Fruit fly (Drosophila melanogaster): ENCODE results near the gene CG15468.

Gene CG15468

DNA sequence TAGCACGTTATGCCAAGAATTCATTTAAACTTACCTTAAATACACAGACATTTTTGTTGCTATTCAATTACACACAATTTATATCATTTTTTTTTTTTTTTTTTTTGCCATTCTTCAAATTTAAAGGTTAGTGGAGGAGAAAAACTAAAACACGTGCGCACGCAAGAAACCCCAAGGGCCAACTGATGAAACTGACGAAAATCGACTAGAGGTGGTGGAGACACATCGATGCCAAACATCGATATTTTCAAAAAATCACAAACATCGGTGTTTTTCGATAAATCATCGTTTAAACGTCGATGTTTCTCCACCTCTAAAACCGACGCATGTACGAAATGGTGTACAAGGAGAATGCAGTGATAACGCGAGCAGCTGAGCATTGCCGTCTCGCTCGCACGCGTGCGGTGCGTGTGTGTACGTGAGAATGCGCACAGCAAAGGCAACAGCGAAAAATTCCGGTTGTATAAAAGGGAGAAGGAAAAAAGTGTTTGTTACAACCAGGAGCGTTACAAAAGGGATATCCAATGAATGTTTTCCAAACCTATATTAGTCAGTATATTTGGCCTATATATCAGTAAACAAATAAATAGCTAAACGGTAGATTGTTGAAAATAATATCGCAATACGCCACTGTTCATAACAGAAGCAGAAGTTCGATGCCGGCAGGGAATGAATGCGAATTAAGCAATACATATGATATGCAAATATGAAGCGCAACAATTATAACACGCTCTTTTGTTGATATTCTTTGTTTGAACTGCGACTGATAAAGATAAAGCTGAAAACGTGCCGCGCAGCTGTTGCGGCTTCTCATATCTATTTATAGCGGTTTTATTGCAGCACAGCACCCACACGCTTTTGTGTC is 24.7 kb downstream of the CG15468 start:
- TF ChIP-seq Mnt (GFP tag; optimal IDR thresholded peaks at IDR 0.05) (peak; percentile 9), ovo (GFP tag; optimal IDR thresholded peaks at IDR 0.05) (peak; percentile 53), bab1 (GFP tag; optimal IDR thresholded peaks at IDR 0.05) (peak; percentile 12), Crg-1 (GFP tag; optimal IDR thresholded peaks at IDR 0.05) (peak; percentile 29), tj (GFP tag; optimal IDR thresholded peaks at IDR 0.05) (peak; percentile 39), toe (GFP tag; optimal IDR thresholded peaks at IDR 0.05) (no peak)

DNA sequence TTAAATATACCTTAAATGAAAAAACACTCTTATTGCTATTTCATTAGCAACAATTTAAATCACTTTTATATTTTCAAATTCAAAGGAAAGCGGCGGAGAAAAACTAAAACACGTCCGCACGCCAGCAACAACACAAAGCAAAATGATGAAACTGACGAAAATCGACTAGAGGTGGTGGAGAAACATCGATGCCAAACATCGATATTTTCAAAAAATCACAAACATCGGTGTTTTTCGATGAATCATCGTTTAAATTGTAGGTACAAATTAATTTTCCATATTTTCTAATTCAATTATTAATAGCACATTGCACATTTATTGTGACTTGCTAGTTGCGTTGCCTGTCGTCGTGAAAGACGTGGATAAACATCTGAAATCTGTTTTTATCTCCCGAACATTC is 29.9 kb downstream of the CG15468 start:
- peak; percentile 42 for TF ChIP-seq tj (GFP tag; optimal IDR thresholded peaks at IDR 0.05)
- peak; percentile 3 for TF ChIP-seq Crg-1 (GFP tag; optimal IDR thresholded peaks at IDR 0.05)
- TF ChIP-seq bab1 (GFP tag; optimal IDR thresholded peaks at IDR 0.05) = peak; percentile 28
- peak; percentile 79 for TF ChIP-seq kay (GFP tag; ENCODE audit: borderline replicate concordance)
- peak; percentile 1 for TF ChIP-seq CG1620 (GFP tag; optimal IDR thresholded peaks at IDR 0.05)
- no peak for TF ChIP-seq toe (GFP tag; optimal IDR thresholded peaks at IDR 0.05)
- no peak for TF ChIP-seq CG12768 (GFP tag; optimal IDR thresholded peaks at IDR 0.05)

DNA sequence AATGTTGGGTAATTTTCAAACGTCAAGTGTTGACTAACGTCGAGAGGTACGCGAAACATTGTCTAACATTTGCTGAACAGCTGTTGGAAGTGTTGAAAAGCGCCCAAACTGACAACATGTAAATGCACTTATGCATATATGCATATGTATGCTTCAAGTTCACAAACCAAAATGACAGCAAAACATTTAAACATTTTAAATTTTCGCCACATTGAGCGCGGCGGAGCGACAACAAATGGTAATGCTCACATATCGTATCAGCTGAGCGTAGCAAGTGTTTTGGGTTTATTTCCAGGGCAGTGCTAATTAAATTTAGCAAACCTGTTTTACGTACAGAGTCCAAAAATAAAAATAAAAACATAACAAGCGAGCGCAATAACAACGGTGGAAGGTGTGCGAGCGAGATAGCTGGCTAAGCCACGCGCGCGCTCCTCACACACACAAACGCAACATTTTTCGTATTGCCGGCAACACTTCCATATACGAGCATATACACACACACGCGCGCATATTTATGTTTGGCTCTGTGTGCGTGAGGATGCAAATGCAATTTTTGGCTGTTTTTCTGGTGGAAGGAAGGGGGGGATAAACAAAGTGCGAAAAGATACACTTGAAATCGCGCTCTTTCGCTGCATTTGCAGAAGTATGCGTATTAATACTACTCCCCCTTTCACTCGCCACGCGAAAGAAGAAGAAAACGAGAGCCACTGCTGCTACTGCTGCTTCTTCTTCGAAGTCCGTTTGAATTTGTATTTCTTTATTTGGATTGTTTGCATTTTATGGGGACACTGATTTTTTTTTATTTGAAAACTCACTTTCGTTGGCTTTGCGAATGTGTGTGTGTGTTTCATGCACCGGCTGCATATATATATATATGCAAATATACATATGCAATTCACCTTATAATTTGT is 30.6 kb downstream of the CG15468 start:
- TF ChIP-seq Clk (GFP tag; optimal IDR thresholded peaks at IDR 0.05) = peak; percentile 10
- no peak for TF ChIP-seq Hr96 (GFP tag; optimal IDR thresholded peaks at IDR 0.05)
- peak; percentile 90 for TF ChIP-seq Mnt (GFP tag; optimal IDR thresholded peaks at IDR 0.05)
- peak; percentile 48 for TF ChIP-seq ovo (GFP tag; optimal IDR thresholded peaks at IDR 0.05)
- peak; percentile 43 for TF ChIP-seq bab1 (GFP tag; optimal IDR thresholded peaks at IDR 0.05)
- peak; percentile 82 for TF ChIP-seq CG11617 (GFP tag; optimal IDR thresholded peaks at IDR 0.05)
- TF ChIP-seq kay (GFP tag; ENCODE audit: borderline replicate concordance) = no peak
- TF ChIP-seq CG5204 (GFP tag; optimal IDR thresholded peaks at IDR 0.05) = peak; percentile 58
- TF ChIP-seq Crg-1 (GFP tag; optimal IDR thresholded peaks at IDR 0.05) = peak; percentile 87
- peak; percentile 48 for TF ChIP-seq cic (GFP tag; optimal IDR thresholded peaks at IDR 0.05)
- peak; percentile 64 for TF ChIP-seq CG33017 (tag; optimal IDR thresholded peaks at IDR 0.05)
- TF ChIP-seq CG7101 (tag; optimal IDR thresholded peaks at IDR 0.05) = peak; percentile 83
- TF ChIP-seq tj (GFP tag; optimal IDR thresholded peaks at IDR 0.05) = peak; percentile 77
- peak; percentile 62 for TF ChIP-seq CG12768 (GFP tag; optimal IDR thresholded peaks at IDR 0.05)
- TF ChIP-seq CG7045 (GFP tag; optimal IDR thresholded peaks at IDR 0.05) = peak; percentile 33
- peak; percentile 76 for TF ChIP-seq pad (GFP tag; optimal IDR thresholded peaks at IDR 0.05)
- no peak for TF ChIP-seq toe (GFP tag; optimal IDR thresholded peaks at IDR 0.05)
- peak; percentile 60 for TF ChIP-seq CG14711 (tag; optimal IDR thresholded peaks at IDR 0.05)
- TF ChIP-seq cnc (optimal IDR thresholded peaks at IDR 0.05) = no peak
- TF ChIP-seq CG1620 (GFP tag; optimal IDR thresholded peaks at IDR 0.05) = peak; percentile 78

DNA sequence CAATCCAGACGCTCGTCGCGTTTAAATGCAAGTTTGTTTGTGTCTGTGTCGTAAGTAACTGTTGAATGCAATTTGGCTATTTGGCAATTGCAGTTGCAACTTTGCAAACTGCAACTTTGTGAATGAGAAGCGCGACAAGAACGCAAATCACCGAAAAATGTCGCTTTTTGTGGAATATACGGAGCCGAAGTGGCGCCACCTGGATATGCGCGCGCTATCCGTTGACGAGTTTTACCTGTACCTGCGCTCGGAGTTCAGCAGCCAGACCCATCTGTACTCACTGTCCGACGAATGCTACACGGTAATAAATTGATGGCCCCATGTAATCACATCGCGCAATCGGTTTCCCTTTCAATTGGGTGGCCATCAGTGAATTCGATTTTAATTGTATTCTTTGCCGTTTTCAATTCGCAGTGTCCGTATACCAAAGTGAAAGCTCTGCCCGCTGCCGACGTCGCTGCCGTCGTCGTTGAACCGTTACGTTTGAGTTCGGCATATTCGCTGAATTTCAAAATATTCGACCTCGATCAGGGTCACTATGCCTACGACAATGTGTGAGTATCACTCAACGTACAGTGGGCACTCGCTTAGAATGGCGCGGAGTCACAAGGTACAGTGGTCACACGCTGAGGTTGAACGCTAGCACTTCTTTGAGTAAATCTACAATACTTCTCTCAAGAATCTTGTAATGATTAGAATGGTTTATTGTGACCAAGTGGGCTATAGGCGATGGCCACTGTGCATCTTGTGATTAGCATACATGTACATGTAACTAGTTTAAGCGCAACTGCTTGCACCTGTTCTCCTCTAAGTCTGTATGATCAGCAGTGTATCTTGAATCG is 41.7 kb downstream of the CG15468 start:
- peak; percentile 86 for TF ChIP-seq CG33017 (tag; optimal IDR thresholded peaks at IDR 0.05)
- TF ChIP-seq Crg-1 (GFP tag; optimal IDR thresholded peaks at IDR 0.05) = peak; percentile 38
- no peak for TF ChIP-seq ovo (GFP tag; optimal IDR thresholded peaks at IDR 0.05)
- peak; percentile 83 for TF ChIP-seq CG14711 (tag; optimal IDR thresholded peaks at IDR 0.05)
- peak; percentile 80 for TF ChIP-seq bab1 (GFP tag; optimal IDR thresholded peaks at IDR 0.05)
- TF ChIP-seq Clk (GFP tag; optimal IDR thresholded peaks at IDR 0.05) = peak; percentile 38
- no peak for TF ChIP-seq cnc (optimal IDR thresholded peaks at IDR 0.05)
- TF ChIP-seq cic (GFP tag; optimal IDR thresholded peaks at IDR 0.05) = peak; percentile 26
- peak; percentile 59 for TF ChIP-seq toe (GFP tag; optimal IDR thresholded peaks at IDR 0.05)
- peak; percentile 88 for TF ChIP-seq CG7101 (tag; optimal IDR thresholded peaks at IDR 0.05)
- peak; percentile 64 for TF ChIP-seq CG5204 (GFP tag; optimal IDR thresholded peaks at IDR 0.05)
- TF ChIP-seq CG1620 (GFP tag; optimal IDR thresholded peaks at IDR 0.05) = peak; percentile 52
- TF ChIP-seq tj (GFP tag; optimal IDR thresholded peaks at IDR 0.05) = peak; percentile 87
- peak; percentile 82 for TF ChIP-seq Hr96 (GFP tag; optimal IDR thresholded peaks at IDR 0.05)
- TF ChIP-seq Mnt (GFP tag; optimal IDR thresholded peaks at IDR 0.05) = peak; percentile 40
- peak; percentile 58 for TF ChIP-seq CG11617 (GFP tag; optimal IDR thresholded peaks at IDR 0.05)
- peak; percentile 61 for TF ChIP-seq CG7045 (GFP tag; optimal IDR thresholded peaks at IDR 0.05)
- peak; percentile 69 for TF ChIP-seq pad (GFP tag; optimal IDR thresholded peaks at IDR 0.05)
- no peak for TF ChIP-seq kay (GFP tag; ENCODE audit: borderline replicate concordance)
- peak; percentile 88 for TF ChIP-seq CG12768 (GFP tag; optimal IDR thresholded peaks at IDR 0.05)
